Fruit fly (Drosophila melanogaster) whole organism, embryonic: ENCODE data around the gene Naa20A.
A peak's percentile ranks its signal among the peaks of the same experiment; 100 is the strongest.

Experiments
- Adf1 ChIP-seq: fragments of 200-800 bp; sonication (Bioruptor generic); IDR thresholded peaks from 2 replicates; pipeline ENCODE4 v1.3.6; 2022; ENCODE audit warnings: missing biosample characterization, missing genetic modification characterization
- Antp ChIP-seq: fragments of 200-800 bp; sonication (Bioruptor generic); optimal IDR thresholded peaks from 3 replicates; lab custom pipeline; 2016; ENCODE audit warnings: missing biosample characterization, missing genetic modification characterization
- Atf6 ChIP-seq: fragments of 200-800 bp; sonication (Bioruptor generic); IDR thresholded peaks from 2 replicates; pipeline ENCODE4 v1.3.6; 2022; ENCODE audit warnings: missing biosample characterization, missing genetic modification characterization
- Bdp1 ChIP-seq: fragments of 200-800 bp; sonication (Bioruptor generic); optimal IDR thresholded peaks from 3 replicates; lab custom pipeline; 2016; ENCODE audit warnings: missing biosample characterization, missing genetic modification characterization
- CG12744 ChIP-seq: fragments of 200-800 bp; sonication (Bioruptor generic); optimal IDR thresholded peaks from 2 replicates; lab custom pipeline; 2016; ENCODE audit warnings: missing biosample characterization, missing genetic modification characterization
- CG13894 ChIP-seq: fragments of 200-800 bp; sonication (Bioruptor generic); optimal IDR thresholded peaks from 3 replicates; lab custom pipeline; 2018; ENCODE audit warnings: missing biosample characterization, mild to moderate bottlenecking, missing genetic modification characterization, moderate library complexity
- CG14014 ChIP-seq: fragments of 200-800 bp; sonication (Bioruptor generic); IDR thresholded peaks from 2 replicates; pipeline ENCODE4 v1.3.6; 2022; ENCODE audit warnings: missing biosample characterization, missing genetic modification characterization
- CG14441 ChIP-seq: fragments of 200-800 bp; sonication (Bioruptor generic); IDR thresholded peaks from 2 replicates; pipeline ENCODE4 v1.3.6; 2022; ENCODE audit warnings: missing biosample characterization, missing genetic modification characterization
- CG14860 ChIP-seq: fragments of 200-800 bp; sonication (Bioruptor generic); IDR thresholded peaks from 3 replicates; pipeline ENCODE4 v1.3.6; 2022; ENCODE audit warnings: missing biosample characterization, missing genetic modification characterization; ENCODE audit not compliant: partially characterized antibody
- CG1529 ChIP-seq: fragments of 200-800 bp; sonication (Bioruptor generic); optimal IDR thresholded peaks from 3 replicates; lab custom pipeline; 2018; ENCODE audit warnings: missing biosample characterization, missing genetic modification characterization
- CG1603 ChIP-seq: fragments of 200-800 bp; sonication (Bioruptor generic); optimal IDR thresholded peaks from 2 replicates; lab custom pipeline; 2019; ENCODE audit warnings: missing biosample characterization, mild to moderate bottlenecking, missing genetic modification characterization, moderate library complexity
- CG17359 ChIP-seq: fragments of 200-800 bp; sonication (Bioruptor generic); optimal IDR thresholded peaks from 3 replicates; lab custom pipeline; 2018; ENCODE audit warnings: missing biosample characterization, mild to moderate bottlenecking, missing genetic modification characterization, moderate library complexity
- CG18476 ChIP-seq: fragments of 200-800 bp; sonication (Bioruptor generic); optimal IDR thresholded peaks from 2 replicates; lab custom pipeline; 2016; ENCODE audit warnings: missing biosample characterization, mild to moderate bottlenecking, missing genetic modification characterization
- CG18764 ChIP-seq: fragments of 200-800 bp; sonication (Bioruptor generic); optimal IDR thresholded peaks from 3 replicates; lab custom pipeline; 2016; ENCODE audit warnings: missing biosample characterization, missing genetic modification characterization
- CG31441 ChIP-seq: fragments of 200-800 bp; sonication (Bioruptor generic); IDR thresholded peaks from 2 replicates; pipeline ENCODE4 v1.3.6; 2022; ENCODE audit warnings: missing biosample characterization, missing genetic modification characterization
- CG42726 ChIP-seq: fragments of 200-800 bp; sonication (Bioruptor generic); IDR thresholded peaks from 2 replicates; pipeline ENCODE4 v1.3.6; 2022; ENCODE audit warnings: missing biosample characterization, missing genetic modification characterization; ENCODE audit not compliant: partially characterized antibody
- CG4282 ChIP-seq: fragments of 200-800 bp; sonication (Bioruptor generic); optimal IDR thresholded peaks from 2 replicates; lab custom pipeline; 2016; ENCODE audit warnings: missing biosample characterization, missing genetic modification characterization
- CG4404 ChIP-seq: fragments of 200-800 bp; sonication (Bioruptor generic); IDR thresholded peaks from 2 replicates; pipeline ENCODE4 v1.3.6; 2022; ENCODE audit warnings: missing biosample characterization, missing genetic modification characterization
- CG5245 ChIP-seq: fragments of 200-800 bp; sonication (Bioruptor generic); optimal IDR thresholded peaks from 3 replicates; lab custom pipeline; 2016; ENCODE audit warnings: missing biosample characterization, missing genetic modification characterization
- CG6791 ChIP-seq: fragments of 200-800 bp; sonication (Bioruptor generic); IDR thresholded peaks from 3 replicates; pipeline ENCODE4 v1.3.6; 2022; ENCODE audit warnings: missing biosample characterization, missing genetic modification characterization; ENCODE audit not compliant: partially characterized antibody
- CG6854 ChIP-seq: fragments of 200-800 bp; sonication (Bioruptor generic); optimal IDR thresholded peaks from 3 replicates; lab custom pipeline; 2017; ENCODE audit warnings: missing biosample characterization, mild to moderate bottlenecking, missing genetic modification characterization
- CG8924 ChIP-seq: fragments of 200-800 bp; optimal IDR thresholded peaks from 3 replicates; lab custom pipeline; 2019; ENCODE audit warnings: missing biosample characterization, mild to moderate bottlenecking, missing genetic modification characterization, moderate library complexity
- CG9817 ChIP-seq: fragments of 200-800 bp; sonication (Bioruptor generic); optimal IDR thresholded peaks from 2 replicates; lab custom pipeline; 2018; ENCODE audit warnings: missing biosample characterization, mild to moderate bottlenecking, missing genetic modification characterization, moderate library complexity
- H2.0 ChIP-seq: fragments of 200-800 bp; sonication (Bioruptor generic); IDR thresholded peaks from 2 replicates; pipeline ENCODE4 v1.3.6; 2022; ENCODE audit warnings: missing biosample characterization, missing genetic modification characterization
- Hmx ChIP-seq: fragments of 200-800 bp; sonication (Bioruptor generic); optimal IDR thresholded peaks from 2 replicates; lab custom pipeline; 2016; ENCODE audit warnings: missing biosample characterization, missing genetic modification characterization
- Hr3 ChIP-seq: fragments of 200-800 bp; sonication (Bioruptor generic); optimal IDR thresholded peaks from 3 replicates; lab custom pipeline; 2016; ENCODE audit warnings: missing biosample characterization, missing genetic modification characterization
- MBD-R2 ChIP-seq: fragments of 200-800 bp; sonication (Bioruptor generic); IDR thresholded peaks from 2 replicates; pipeline ENCODE4 v1.3.6; 2022; ENCODE audit warnings: missing biosample characterization, missing genetic modification characterization
- Nf-YB ChIP-seq: fragments of 200-800 bp; sonication (Bioruptor generic); optimal IDR thresholded peaks from 3 replicates; lab custom pipeline; 2019; ENCODE audit warnings: missing biosample characterization, mild to moderate bottlenecking, missing genetic modification characterization, moderate library complexity
- Ptx1 ChIP-seq: fragments of 200-800 bp; sonication (Bioruptor generic); IDR thresholded peaks from 2 replicates; pipeline ENCODE4 v1.3.6; 2022; ENCODE audit warnings: missing biosample characterization, missing genetic modification characterization
- Scr ChIP-seq: fragments of 200-800 bp; sonication (Bioruptor generic); IDR thresholded peaks from 2 replicates; pipeline ENCODE4 v1.3.6; 2022; ENCODE audit warnings: missing biosample characterization, missing genetic modification characterization; ENCODE audit not compliant: partially characterized antibody
- Taf1 ChIP-seq: fragments of 200-800 bp; sonication (Bioruptor generic); IDR thresholded peaks from 2 replicates; pipeline ENCODE4 v1.3.6; 2022; ENCODE audit warnings: missing biosample characterization, missing genetic modification characterization
- aop ChIP-seq: fragments of 200-800 bp; sonication (Bioruptor generic); IDR thresholded peaks from 2 replicates; pipeline ENCODE4 v1.3.6; 2022; ENCODE audit warnings: missing biosample characterization, missing genetic modification characterization
- bcd ChIP-seq: fragments of 200-800 bp; sonication (Bioruptor generic); optimal IDR thresholded peaks from 2 replicates; lab custom pipeline; 2017; ENCODE audit warnings: missing biosample characterization, mild to moderate bottlenecking, missing genetic modification characterization
- bigmax ChIP-seq: fragments of 200-800 bp; sonication (Bioruptor generic); optimal IDR thresholded peaks from 2 replicates; lab custom pipeline; 2018; ENCODE audit warnings: missing biosample characterization, mild to moderate bottlenecking, missing genetic modification characterization
- disco-r ChIP-seq: fragments of 200-800 bp; sonication (Bioruptor generic); optimal IDR thresholded peaks from 2 replicates; lab custom pipeline; 2016; ENCODE audit warnings: missing biosample characterization, missing genetic modification characterization
- gcm ChIP-seq: fragments of 200-800 bp; sonication (Bioruptor generic); optimal IDR thresholded peaks from 2 replicates; lab custom pipeline; 2019; ENCODE audit warnings: missing biosample characterization, mild to moderate bottlenecking, missing genetic modification characterization, moderate library complexity
- kay ChIP-seq: fragments of 200-800 bp; sonication (Bioruptor generic); optimal IDR thresholded peaks from 2 replicates; lab custom pipeline; 2016; ENCODE audit warnings: missing biosample characterization, missing genetic modification characterization
- ken ChIP-seq: fragments of 200-800 bp; sonication (Bioruptor generic); IDR thresholded peaks from 3 replicates; pipeline ENCODE4 v1.3.6; 2022; ENCODE audit warnings: missing biosample characterization, missing genetic modification characterization
- klu ChIP-seq: fragments of 200-800 bp; sonication (Bioruptor generic); IDR thresholded peaks from 2 replicates; pipeline ENCODE4 v1.3.6; 2022; ENCODE audit warnings: missing biosample characterization, missing genetic modification characterization
- odd ChIP-seq: fragments of 200-800 bp; sonication (Bioruptor generic); optimal IDR thresholded peaks from 2 replicates; lab custom pipeline; 2017; ENCODE audit warnings: missing biosample characterization, mild to moderate bottlenecking, missing genetic modification characterization
- phol ChIP-seq: fragments of 200-800 bp; sonication (Bioruptor generic); optimal IDR thresholded peaks from 3 replicates; lab custom pipeline; 2018; ENCODE audit warnings: missing biosample characterization, mild to moderate bottlenecking, missing genetic modification characterization, moderate library complexity
- pum ChIP-seq: fragments of 200-800 bp; sonication (Bioruptor generic); optimal IDR thresholded peaks from 2 replicates; lab custom pipeline; 2016; ENCODE audit warnings: missing biosample characterization, missing genetic modification characterization
- rib ChIP-seq: fragments of 200-800 bp; sonication (Bioruptor generic); IDR thresholded peaks from 2 replicates; pipeline ENCODE4 v1.3.6; 2022; ENCODE audit warnings: missing biosample characterization, missing genetic modification characterization
- sd ChIP-seq: fragments of 200-800 bp; sonication (Bioruptor generic); optimal IDR thresholded peaks from 3 replicates; lab custom pipeline; 2018; ENCODE audit warnings: missing biosample characterization, mild to moderate bottlenecking, missing genetic modification characterization, moderate library complexity
- sens-2 ChIP-seq: fragments of 200-800 bp; sonication (Bioruptor generic); IDR thresholded peaks from 2 replicates; pipeline ENCODE4 v1.3.6; 2022; ENCODE audit warnings: missing biosample characterization, missing genetic modification characterization
- sisA ChIP-seq: fragments of 200-800 bp; sonication (Bioruptor generic); IDR thresholded peaks from 2 replicates; pipeline ENCODE4 v1.3.6; 2022; ENCODE audit warnings: missing biosample characterization, missing genetic modification characterization
- sob ChIP-seq: fragments of 200-800 bp; sonication (Bioruptor generic); IDR thresholded peaks from 2 replicates; pipeline ENCODE4 v1.3.6; 2022; ENCODE audit warnings: missing biosample characterization, missing genetic modification characterization
- tin ChIP-seq: fragments of 200-800 bp; sonication (Bioruptor generic); optimal IDR thresholded peaks from 3 replicates; lab custom pipeline; 2016; ENCODE audit warnings: missing biosample characterization, missing genetic modification characterization
- vvl ChIP-seq: fragments of 200-800 bp; sonication (Bioruptor generic); IDR thresholded peaks from 2 replicates; pipeline ENCODE4 v1.3.6; 2022; ENCODE audit warnings: missing biosample characterization, missing genetic modification characterization
- z ChIP-seq: fragments of 200-800 bp; sonication (Bioruptor generic); IDR thresholded peaks from 3 replicates; pipeline ENCODE4 v1.3.6; 2022; ENCODE audit warnings: missing biosample characterization, missing genetic modification characterization
- zfh2 ChIP-seq: fragments of 200-800 bp; sonication (Bioruptor generic); optimal IDR thresholded peaks from 2 replicates; lab custom pipeline; 2016; ENCODE audit warnings: missing biosample characterization, missing genetic modification characterization

The Naa20A gene

dm6 chrX:19665684-19666141 lies 42.8 kb upstream of the Naa20A start (continued):
- TF ChIP-seq H2.0 (peak; percentile 15; the same call in 1 of the 2 replicates), tin (GFP tag; lab: Kevin White, UChicago) (peak; percentile 7), CG6854 (no peak), Hmx (GFP tag; lab: Kevin White, UChicago) (no peak), ken (GFP tag; lab: Robert Waterston, UW) (peak; percentile 30; the same call in 1 of the 3 replicates), sd (tag; lab: Kevin White, UChicago) (no peak), bigmax (GFP tag; lab: Kevin White, UChicago) (no peak), Nf-YB (GFP tag; lab: Kevin White, UChicago) (no peak), MBD-R2 (0 out of 2 replicates have a peak, but pooled peaks have one; percentile 23), vvl (GFP tag; lab: Robert Waterston, UW) (peak; percentile 59; the same call in 1 of the 2 replicates), CG8924 (tag; lab: Kevin White, UChicago) (no peak), zfh2 (GFP tag; lab: Kevin White, UChicago) (peak; percentile 40), Ptx1 (GFP tag; lab: Robert Waterston, UW) (peak; percentile 67), CG14014 (GFP tag; lab: Robert Waterston, UW) (peak; percentile 57), Adf1 (GFP tag; lab: Robert Waterston, UW) (peak; percentile 67), Atf6 (peak; percentile 25; the same call in 1 of the 2 replicates), rib (0 out of 2 replicates have a peak, but pooled peaks have one; percentile 13), CG18764 (no peak), CG4404 (GFP tag; lab: Robert Waterston, UW) (peak; percentile 55; the same call in 1 of the 2 replicates), CG42726 (GFP tag; lab: Robert Waterston, UW) (peak; percentile 82), Bdp1 (GFP tag; lab: Kevin White, UChicago) (no peak), Scr (peak; percentile 42; the same call in 1 of the 2 replicates), CG1603 (tag; lab: Kevin White, UChicago) (peak; percentile 15), CG6791 (GFP tag; lab: Robert Waterston, UW) (peak; percentile 71), CG9817 (tag; lab: Kevin White, UChicago) (peak; percentile 25), CG31441 (GFP tag; lab: Robert Waterston, UW) (no peak), odd (GFP tag; lab: Kevin White, UChicago) (no peak), bcd (GFP tag; lab: Kevin White, UChicago) (peak; percentile 23), Hr3 (GFP tag; lab: Kevin White, UChicago) (peak; percentile 9), aop (GFP tag; lab: Robert Waterston, UW) (no peak), klu (GFP tag; lab: Robert Waterston, UW) (no peak; the same call in 1 of the 2 replicates), disco-r (no peak), sens-2 (GFP tag; lab: Robert Waterston, UW) (no peak), CG17359 (no peak), CG18476 (GFP tag; lab: Kevin White, UChicago) (no peak), pum (GFP tag; lab: Kevin White, UChicago) (peak; percentile 24), gcm (GFP tag; lab: Kevin White, UChicago) (no peak), Antp (peak; percentile 64), Taf1 (GFP tag; lab: Robert Waterston, UW) (no peak), sob (GFP tag; lab: Robert Waterston, UW) (peak; percentile 75), CG12744 (GFP tag; lab: Kevin White, UChicago) (peak; percentile 24), phol (tag; lab: Kevin White, UChicago) (peak; percentile 1), CG14860 (GFP tag; lab: Robert Waterston, UW) (0 out of 3 replicates have a peak, but pooled peaks have one; percentile 30), CG4282 (GFP tag; lab: Kevin White, UChicago) (no peak), CG13894 (tag; lab: Kevin White, UChicago) (no peak), CG1529 (no peak), kay (GFP tag; lab: Kevin White, UChicago) (no peak), CG5245 (GFP tag; lab: Kevin White, UChicago) (no peak), z (GFP tag; lab: Robert Waterston, UW) (no peak), sisA (GFP tag; lab: Robert Waterston, UW) (peak; percentile 60), CG14441 (GFP tag; lab: Robert Waterston, UW) (peak; percentile 63)
